Worm (Caenorhabditis elegans) whole organism, L4/young adult: ENCODE results near the gene K05B2.4.

ENCODE experiments used
- dao-5 ChIP-seq: sonication (generic microtip); optimal IDR thresholded peaks from 2 replicates; lab custom pipeline; 2016; ENCODE audit warnings: missing genotype, missing genetic modification characterization, moderate library complexity, missing compliant biosample characterization
- him-1 ChIP-seq: sonication (generic microtip); optimal IDR thresholded peaks from 2 replicates; lab custom pipeline; 2016; ENCODE audit warnings: missing genotype, missing genetic modification reagents, missing genetic modification characterization, missing compliant biosample characterization

ce11 chrX:4959440-4959839 lies 38.6 kb upstream of the K05B2.4 start:
- TF ChIP-seq him-1 (no peak), dao-5 (tag; lab: Kevin White, UChicago) (no peak)
